Fruit fly (Drosophila melanogaster) whole organism, embryonic: ENCODE measurements around the gene CG7564.

Source experiments
- C15 ChIP-seq: fragments of 200-800 bp; sonication (Bioruptor generic); IDR thresholded peaks from 3 replicates; pipeline ENCODE4 v1.3.6; 2022; ENCODE audit warnings: missing biosample characterization, missing genetic modification characterization
- CG10209 ChIP-seq: fragments of 200-800 bp; sonication (Bioruptor generic); optimal IDR thresholded peaks from 3 replicates; lab custom pipeline; 2017; ENCODE audit warnings: missing biosample characterization, mild to moderate bottlenecking, missing genetic modification characterization, missing genetic modification reagents
- CG10431 ChIP-seq: fragments of 200-800 bp; sonication (Bioruptor generic); optimal IDR thresholded peaks from 3 replicates; lab custom pipeline; 2018; ENCODE audit warnings: missing biosample characterization, mild to moderate bottlenecking, missing genetic modification characterization
- CG11456 ChIP-seq: fragments of 200-800 bp; sonication (Bioruptor generic); IDR thresholded peaks from 3 replicates; pipeline ENCODE4 v1.3.6; 2022; ENCODE audit warnings: missing biosample characterization, missing genetic modification characterization
- CG11723 ChIP-seq: fragments of 200-800 bp; sonication (Bioruptor generic); optimal IDR thresholded peaks from 2 replicates; lab custom pipeline; 2017; ENCODE audit warnings: missing biosample characterization, mild to moderate bottlenecking, missing genetic modification characterization
- CG12391 ChIP-seq: fragments of 200-800 bp; sonication (Bioruptor generic); optimal IDR thresholded peaks from 3 replicates; lab custom pipeline; 2018; ENCODE audit warnings: missing biosample characterization, mild to moderate bottlenecking, missing genetic modification characterization, moderate library complexity
- CG12744 ChIP-seq: fragments of 200-800 bp; sonication (Bioruptor generic); optimal IDR thresholded peaks from 2 replicates; lab custom pipeline; 2016; ENCODE audit warnings: missing biosample characterization, missing genetic modification characterization
- CG14710 ChIP-seq: fragments of 200-800 bp; sonication (Bioruptor generic); optimal IDR thresholded peaks from 3 replicates; lab custom pipeline; 2019; ENCODE audit warnings: missing biosample characterization, mild to moderate bottlenecking, missing genetic modification characterization, moderate library complexity
- CG14860 ChIP-seq: fragments of 200-800 bp; sonication (Bioruptor generic); IDR thresholded peaks from 3 replicates; pipeline ENCODE4 v1.3.6; 2022; ENCODE audit warnings: missing biosample characterization, missing genetic modification characterization; ENCODE audit not compliant: partially characterized antibody
- CG15073 ChIP-seq: fragments of 200-800 bp; sonication (Bioruptor generic); optimal IDR thresholded peaks from 2 replicates; lab custom pipeline; 2016; ENCODE audit warnings: missing biosample characterization, missing genetic modification characterization
- CG15514 ChIP-seq: fragments of 200-800 bp; sonication (Bioruptor generic); optimal IDR thresholded peaks from 3 replicates; lab custom pipeline; 2017; ENCODE audit warnings: missing biosample characterization, missing genetic modification characterization, mild to moderate bottlenecking, moderate library complexity, missing genetic modification reagents
- CG16813 ChIP-seq: fragments of 200-800 bp; sonication (Bioruptor generic); IDR thresholded peaks from 3 replicates; pipeline ENCODE4 v1.3.6; 2022; ENCODE audit warnings: missing biosample characterization, missing genetic modification characterization; ENCODE audit not compliant: partially characterized antibody
- CG16863 ChIP-seq: fragments of 200-800 bp; sonication (Bioruptor generic); optimal IDR thresholded peaks from 3 replicates; lab custom pipeline; 2016; ENCODE audit warnings: missing biosample characterization, missing genetic modification characterization
- CG17328 ChIP-seq: fragments of 200-800 bp; sonication (Bioruptor generic); IDR thresholded peaks from 2 replicates; pipeline ENCODE4 v1.3.6; 2022; ENCODE audit warnings: missing biosample characterization, missing genetic modification characterization
- CG17359 ChIP-seq: fragments of 200-800 bp; sonication (Bioruptor generic); optimal IDR thresholded peaks from 3 replicates; lab custom pipeline; 2018; ENCODE audit warnings: missing biosample characterization, mild to moderate bottlenecking, missing genetic modification characterization, moderate library complexity
- CG17612 ChIP-seq: fragments of 200-800 bp; sonication (Bioruptor generic); IDR thresholded peaks from 2 replicates; pipeline ENCODE4 v1.3.6; 2022; ENCODE audit warnings: missing biosample characterization, missing genetic modification characterization
- CG2129 ChIP-seq: fragments of 200-800 bp; sonication (Bioruptor generic); IDR thresholded peaks from 2 replicates; pipeline ENCODE4 v1.3.6; 2022; ENCODE audit warnings: missing biosample characterization, missing genetic modification characterization; ENCODE audit not compliant: partially characterized antibody
- CG4404 ChIP-seq: fragments of 200-800 bp; sonication (Bioruptor generic); IDR thresholded peaks from 2 replicates; pipeline ENCODE4 v1.3.6; 2022; ENCODE audit warnings: missing biosample characterization, missing genetic modification characterization
- CG6175 ChIP-seq: fragments of 200-800 bp; sonication (Bioruptor generic); IDR thresholded peaks from 3 replicates; pipeline ENCODE4 v1.3.6; 2022; ENCODE audit warnings: missing biosample characterization, missing genetic modification characterization
- CG6654 ChIP-seq: fragments of 200-800 bp; sonication (Bioruptor generic); optimal IDR thresholded peaks from 2 replicates; lab custom pipeline; 2017; ENCODE audit warnings: missing biosample characterization, mild to moderate bottlenecking, missing genetic modification characterization
- CG8281 ChIP-seq: fragments of 200-800 bp; sonication (Bioruptor generic); optimal IDR thresholded peaks from 2 replicates; lab custom pipeline; 2018; ENCODE audit warnings: missing biosample characterization, mild to moderate bottlenecking, missing genetic modification characterization, moderate library complexity
- CG8765 ChIP-seq: fragments of 200-800 bp; sonication (Bioruptor generic); IDR thresholded peaks from 2 replicates; pipeline ENCODE4 v1.3.6; 2022; ENCODE audit warnings: missing biosample characterization, missing genetic modification characterization
- CG9437 ChIP-seq: fragments of 200-800 bp; sonication (Bioruptor generic); optimal IDR thresholded peaks from 2 replicates; lab custom pipeline; 2018; ENCODE audit warnings: missing biosample characterization, mild to moderate bottlenecking, missing genetic modification characterization
- Dbx ChIP-seq: fragments of 200-800 bp; sonication (Bioruptor generic); IDR thresholded peaks from 3 replicates; pipeline ENCODE4 v1.3.6; 2022; ENCODE audit warnings: missing biosample characterization, missing genetic modification characterization
- Doc3 ChIP-seq: fragments of 200-800 bp; sonication (Bioruptor generic); IDR thresholded peaks from 3 replicates; pipeline ENCODE4 v1.3.6; 2022; ENCODE audit warnings: missing biosample characterization, missing genetic modification characterization; ENCODE audit not compliant: partially characterized antibody
- Dref ChIP-seq: fragments of 200-800 bp; sonication (Bioruptor generic); IDR thresholded peaks from 2 replicates; pipeline ENCODE4 v1.3.6; 2022; ENCODE audit warnings: missing biosample characterization, missing genetic modification characterization
- Fer2 ChIP-seq: fragments of 200-800 bp; sonication (Bioruptor generic); optimal IDR thresholded peaks from 2 replicates; lab custom pipeline; 2018; ENCODE audit warnings: missing biosample characterization, mild to moderate bottlenecking, missing genetic modification characterization, moderate library complexity
- Hmx ChIP-seq: fragments of 200-800 bp; sonication (Bioruptor generic); optimal IDR thresholded peaks from 2 replicates; lab custom pipeline; 2016; ENCODE audit warnings: missing biosample characterization, missing genetic modification characterization
- Hr78 ChIP-seq, 2 experiments: fragments of 200-800 bp in 1 of 2; fragments of >200 bp in 1 of 2; sonication (Bioruptor generic) in 1 of 2; optimal IDR thresholded peaks; 2 replicates each; lab custom pipeline; 2017 to 2019; ENCODE audit warnings: missing biosample characterization in 2 of 2, missing genetic modification characterization in 2 of 2, mild to moderate bottlenecking in 1 of 2, moderate library complexity in 1 of 2
- Lim3 ChIP-seq: fragments of 200-800 bp; sonication (Bioruptor generic); IDR thresholded peaks from 2 replicates; pipeline ENCODE4 v1.3.6; 2022; ENCODE audit warnings: missing biosample characterization, missing genetic modification characterization
- MBD-R2 ChIP-seq: fragments of 200-800 bp; sonication (Bioruptor generic); IDR thresholded peaks from 2 replicates; pipeline ENCODE4 v1.3.6; 2022; ENCODE audit warnings: missing biosample characterization, missing genetic modification characterization
- Scr ChIP-seq: fragments of 200-800 bp; sonication (Bioruptor generic); IDR thresholded peaks from 2 replicates; pipeline ENCODE4 v1.3.6; 2022; ENCODE audit warnings: missing biosample characterization, missing genetic modification characterization; ENCODE audit not compliant: partially characterized antibody
- Usf ChIP-seq: fragments of 200-800 bp; sonication (Bioruptor generic); optimal IDR thresholded peaks from 2 replicates; lab custom pipeline; 2017; ENCODE audit warnings: missing genotype, missing biosample characterization, missing genetic modification characterization
- ash1 ChIP-seq: fragments of 200-800 bp; sonication (Bioruptor generic); optimal IDR thresholded peaks from 2 replicates; lab custom pipeline; 2018; ENCODE audit warnings: missing biosample characterization, mild to moderate bottlenecking, missing genetic modification characterization
- bsh ChIP-seq, 2 experiments: fragments of 200-800 bp; sonication (Bioruptor generic); optimal IDR thresholded peaks; 2 replicates each; lab custom pipeline; 2017 to 2018; ENCODE audit warnings: mild to moderate bottlenecking in 2 of 2, missing biosample characterization in 2 of 2, missing genetic modification characterization in 2 of 2, moderate library complexity in 1 of 2
- chn ChIP-seq: fragments of 200-800 bp; sonication (Bioruptor generic); optimal IDR thresholded peaks from 2 replicates; lab custom pipeline; 2016; ENCODE audit warnings: missing biosample characterization, missing genetic modification characterization
- dmrt11E ChIP-seq: fragments of 200-800 bp; sonication (Bioruptor generic); optimal IDR thresholded peaks from 3 replicates; lab custom pipeline; 2018; ENCODE audit warnings: missing biosample characterization, mild to moderate bottlenecking, missing genetic modification characterization, moderate library complexity
- ems ChIP-seq: fragments of 200-800 bp; sonication (Bioruptor generic); optimal IDR thresholded peaks from 3 replicates; lab custom pipeline; 2016; ENCODE audit warnings: missing biosample characterization, missing genetic modification characterization
- ewg ChIP-seq: fragments of 200-800 bp; sonication (Bioruptor generic); optimal IDR thresholded peaks from 3 replicates; lab custom pipeline; 2017; ENCODE audit warnings: mild to moderate bottlenecking, missing biosample characterization, missing genetic modification reagents, missing genetic modification characterization
- ind ChIP-seq: fragments of 200-800 bp; sonication (Bioruptor generic); optimal IDR thresholded peaks from 3 replicates; lab custom pipeline; 2016; ENCODE audit warnings: missing biosample characterization, missing genetic modification characterization
- inv ChIP-seq: fragments of 200-800 bp; sonication (Bioruptor generic); IDR thresholded peaks from 2 replicates; pipeline ENCODE4 v1.3.6; 2022; ENCODE audit warnings: missing biosample characterization, missing genetic modification characterization; ENCODE audit not compliant: partially characterized antibody
- nmo ChIP-seq: fragments of 200-800 bp; sonication (Bioruptor generic); optimal IDR thresholded peaks from 2 replicates; lab custom pipeline; 2018; ENCODE audit warnings: missing biosample characterization, mild to moderate bottlenecking, missing genetic modification characterization, moderate library complexity
- pfk ChIP-seq: fragments of 200-800 bp; sonication (Bioruptor generic); optimal IDR thresholded peaks from 2 replicates; lab custom pipeline; 2018; ENCODE audit warnings: missing biosample characterization, mild to moderate bottlenecking, missing genetic modification characterization, moderate library complexity
- salm ChIP-seq: fragments of 200-800 bp; sonication (Bioruptor generic); optimal IDR thresholded peaks from 2 replicates; lab custom pipeline; 2018; ENCODE audit warnings: missing biosample characterization, mild to moderate bottlenecking, missing genetic modification characterization
- seq ChIP-seq: fragments of 200-800 bp; sonication (Bioruptor generic); IDR thresholded peaks from 2 replicates; pipeline ENCODE4 v1.3.6; 2022; ENCODE audit warnings: missing biosample characterization, missing genetic modification characterization
- sim ChIP-seq: fragments of 200-800 bp; sonication (Bioruptor generic); IDR thresholded peaks from 2 replicates; pipeline ENCODE4 v1.3.6; 2022; ENCODE audit warnings: missing biosample characterization, missing genetic modification characterization
- sqz ChIP-seq: fragments of 200-800 bp; sonication (Bioruptor generic); optimal IDR thresholded peaks from 3 replicates; lab custom pipeline; 2018; ENCODE audit warnings: missing biosample characterization, mild to moderate bottlenecking, missing genetic modification characterization
- vfl ChIP-seq: fragments of 200-800 bp; sonication (Bioruptor generic); optimal IDR thresholded peaks from 2 replicates; lab custom pipeline; 2016; ENCODE audit warnings: missing biosample characterization, missing genetic modification characterization
- wor ChIP-seq: fragments of 200-800 bp; sonication (Bioruptor generic); IDR thresholded peaks from 2 replicates; pipeline ENCODE4 v1.3.6; 2022; ENCODE audit warnings: missing biosample characterization, missing genetic modification characterization
- zfh1 ChIP-seq: fragments of 200-800 bp; sonication (Bioruptor generic); IDR thresholded peaks from 3 replicates; pipeline ENCODE4 v1.3.6; 2022; ENCODE audit warnings: missing biosample characterization, missing genetic modification characterization

The CG7564 gene

DNA sequence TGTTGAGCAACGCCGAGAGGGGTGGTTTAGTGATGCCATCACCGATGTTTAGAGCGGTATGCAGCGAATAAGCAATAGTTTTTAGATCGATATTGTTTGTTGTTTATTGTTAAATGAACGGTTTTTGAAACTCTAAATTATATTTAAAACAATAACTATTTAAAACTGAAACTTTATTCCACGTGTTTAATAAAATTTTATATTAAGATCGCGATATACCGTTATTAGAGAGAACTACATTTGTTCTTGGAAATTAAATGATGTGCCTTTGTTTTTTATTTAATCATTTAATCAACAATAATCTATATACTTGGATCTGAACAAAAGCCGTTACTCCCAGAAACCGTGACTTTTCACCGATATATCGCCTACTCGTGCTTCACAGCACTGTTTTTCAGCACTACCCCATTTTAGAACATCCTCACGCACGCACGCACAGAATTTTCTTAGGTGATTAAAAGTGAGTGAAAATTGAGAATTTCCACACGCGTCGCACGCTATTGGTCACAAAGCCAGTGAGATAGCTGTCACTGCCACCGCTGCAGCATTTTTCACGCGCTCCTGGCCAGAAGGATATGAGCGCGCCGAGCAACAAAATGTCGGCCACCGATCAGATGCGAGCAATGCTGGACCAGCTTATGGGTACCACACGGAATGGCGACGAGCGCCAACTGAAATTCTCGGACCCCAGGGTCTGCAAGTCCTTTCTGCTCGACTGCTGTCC lies at the start of gene CG7564, which contains the start of gene U4-U6-60K (continued):
- TF ChIP-seq CG11456 (peak; percentile 61; the same call in 2 of the 3 replicates), CG8765 (peak; percentile 49; the same call in 1 of the 2 replicates), CG17612 (GFP tag; lab: Robert Waterston, UW) (no peak), ash1 (GFP tag; lab: Kevin White, UChicago) (no peak), CG2129 (GFP tag; lab: Robert Waterston, UW) (peak; percentile 78), sim (GFP tag; lab: Robert Waterston, UW) (no peak), Fer2 (tag; lab: Kevin White, UChicago) (peak; percentile 43), CG6175 (no peak), MBD-R2 (GFP tag; lab: Robert Waterston, UW) (0 out of 2 replicates have a peak, but pooled peaks have one; percentile 27), bsh (GFP tag; optimal IDR thresholded peaks at IDR 0.05; lab: Kevin White, UChicago) (peak in 1 of 2 experiments; percentile 8), Lim3 (GFP tag; lab: Robert Waterston, UW) (no peak), ems (GFP tag; lab: Kevin White, UChicago) (peak; percentile 50), nmo (GFP tag; lab: Kevin White, UChicago) (peak; percentile 81), Hmx (GFP tag; lab: Kevin White, UChicago) (peak; percentile 20), inv (GFP tag; lab: Robert Waterston, UW) (peak; percentile 99), CG14860 (GFP tag; lab: Robert Waterston, UW) (peak; percentile 95), CG16813 (GFP tag; lab: Robert Waterston, UW) (peak; percentile 99), CG16863 (GFP tag; lab: Kevin White, UChicago) (no peak), chn (GFP tag; lab: Kevin White, UChicago) (peak; percentile 63), pfk (no peak), ewg (GFP tag; lab: Kevin White, UChicago) (peak; percentile 51), CG15514 (GFP tag; lab: Kevin White, UChicago) (peak; percentile 41), CG10209 (GFP tag; lab: Kevin White, UChicago) (peak; percentile 72), Doc3 (GFP tag; lab: Robert Waterston, UW) (peak; percentile 87), Hr78 (GFP tag; optimal IDR thresholded peaks at IDR 0.05; lab: Kevin White, UChicago) (no peak), salm (no peak), C15 (GFP tag; lab: Robert Waterston, UW) (no peak), CG10431 (no peak), Scr (peak; percentile 97), CG11723 (GFP tag; lab: Kevin White, UChicago) (peak; percentile 45), vfl (GFP tag; lab: Kevin White, UChicago) (peak; percentile 57), CG17359 (tag; lab: Kevin White, UChicago) (peak; percentile 9), dmrt11E (peak; percentile 42), CG15073 (GFP tag; lab: Kevin White, UChicago) (no peak), CG8281 (tag; lab: Kevin White, UChicago) (no peak), sqz (no peak), CG9437 (GFP tag; lab: Kevin White, UChicago) (peak; percentile 77)

DNA sequence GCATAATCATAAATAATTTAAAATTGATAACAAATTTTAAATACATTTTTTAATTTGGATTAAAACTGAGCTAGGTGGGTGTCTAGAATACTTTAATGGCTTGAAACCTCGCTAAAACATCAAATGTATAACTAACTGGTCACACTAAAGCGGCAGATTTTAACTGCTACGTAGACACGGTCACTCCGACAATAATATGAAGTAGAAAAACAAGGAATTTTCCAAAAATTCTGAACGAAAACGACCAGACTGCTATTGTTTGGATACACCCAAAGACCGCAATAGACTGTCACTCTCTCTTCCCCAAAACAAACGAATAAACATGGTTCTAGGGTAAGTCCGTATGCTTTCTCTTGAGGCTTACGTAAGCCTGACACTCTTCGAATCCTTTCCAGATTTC lies 48.3 kb upstream of the CG7564 start, which contains the start of gene QIL1:
QIL1 (plus strand) TSS at position 142 of the 400 bp plus-strand sequence.
- peak; percentile 44; the same call in 1 of the 2 replicates for TF ChIP-seq Dref (GFP tag; lab: Robert Waterston, UW)
- no peak for TF ChIP-seq seq (GFP tag; lab: Robert Waterston, UW)
- no peak for TF ChIP-seq CG2129 (GFP tag; lab: Robert Waterston, UW)
- TF ChIP-seq CG4404 (GFP tag; lab: Robert Waterston, UW): no peak
- TF ChIP-seq CG14710 (tag; lab: Kevin White, UChicago): peak; percentile 69
- TF ChIP-seq ind (GFP tag; lab: Kevin White, UChicago): no peak
- TF ChIP-seq CG6654 (GFP tag; lab: Kevin White, UChicago): no peak
- no peak for TF ChIP-seq zfh1
- TF ChIP-seq CG12744 (GFP tag; lab: Kevin White, UChicago): no peak
- TF ChIP-seq CG12391 (tag; lab: Kevin White, UChicago): peak; percentile 27
- TF ChIP-seq Usf (GFP tag; lab: Kevin White, UChicago): no peak
- no peak for TF ChIP-seq CG17328
- TF ChIP-seq Dbx (GFP tag; lab: Robert Waterston, UW): no peak
- TF ChIP-seq wor: no peak
